Fruit fly (Drosophila melanogaster): ENCODE measurements around the gene CG6865.
A peak's percentile ranks its signal among the peaks of the same experiment; 100 is the strongest.

CG6865 gene

dm6 chr3L:18840370-18841007 lies 23.0 kb upstream of the CG6865 start (continued):
- no peak for TF ChIP-seq CG42726 (GFP tag; IDR thresholded peaks at IDR 0.05; ENCODE audit: partially characterized antibody)
- no peak for TF ChIP-seq CHES-1-like (GFP tag; optimal IDR thresholded peaks at IDR 0.05)
- TF ChIP-seq Dad (GFP tag; optimal IDR thresholded peaks at IDR 0.05) = peak; percentile 22
- TF ChIP-seq vfl (GFP tag; optimal IDR thresholded peaks at IDR 0.05) = no peak
- no peak for TF ChIP-seq emc (GFP tag; optimal IDR thresholded peaks at IDR 0.05)
- TF ChIP-seq CG10267 (tag; optimal IDR thresholded peaks at IDR 0.05) = peak; percentile 14
- TF ChIP-seq chif (GFP tag; optimal IDR thresholded peaks at IDR 0.05) = peak in 1 of 2 experiments; percentile 40
- no peak for TF ChIP-seq Hr39 (optimal IDR thresholded peaks at IDR 0.05)
- TF ChIP-seq Meics (GFP tag; optimal IDR thresholded peaks at IDR 0.05) = no peak
- TF ChIP-seq tap (tag; optimal IDR thresholded peaks at IDR 0.05) = peak; percentile 10
- TF ChIP-seq CG1832 (GFP tag; optimal IDR thresholded peaks at IDR 0.05) = no peak
- no peak for TF ChIP-seq CG4360 (GFP tag; IDR thresholded peaks at IDR 0.05)
- no peak for TF ChIP-seq az2 (GFP tag; optimal IDR thresholded peaks at IDR 0.05)
- no peak for TF ChIP-seq croc (GFP tag; conservative IDR thresholded peaks at IDR 0.05)
- TF ChIP-seq CG34224 (GFP tag; IDR thresholded peaks at IDR 0.05; ENCODE audit: partially characterized antibody) = no peak
- no peak for TF ChIP-seq amos (GFP tag; IDR thresholded peaks at IDR 0.05; ENCODE audit: partially characterized antibody)
- TF ChIP-seq CG13624 (GFP tag; optimal IDR thresholded peaks at IDR 0.05) = peak; percentile 20
- peak; percentile 5 for TF ChIP-seq CG7786 (GFP tag; optimal IDR thresholded peaks at IDR 0.05)
- no peak for TF ChIP-seq CG6689 (GFP tag; IDR thresholded peaks at IDR 0.05)
- TF ChIP-seq CG8089 (GFP tag; optimal IDR thresholded peaks at IDR 0.05) = no peak
- no peak for TF ChIP-seq H15 (GFP tag; IDR thresholded peaks at IDR 0.05)
- no peak for TF ChIP-seq CG9817 (tag; optimal IDR thresholded peaks at IDR 0.05)
- peak; percentile 48 for TF ChIP-seq CG30403 (GFP tag; optimal IDR thresholded peaks at IDR 0.05)
- no peak for TF ChIP-seq Asciz (GFP tag; optimal IDR thresholded peaks at IDR 0.05)
- TF ChIP-seq pros (GFP tag; optimal IDR thresholded peaks at IDR 0.05) = peak; percentile 2
- TF ChIP-seq ewg (GFP tag; optimal IDR thresholded peaks at IDR 0.05) = peak; percentile 4
- no peak for TF ChIP-seq CG7357 (GFP tag; IDR thresholded peaks at IDR 0.05)
- TF ChIP-seq Doc2 (GFP tag; IDR thresholded peaks at IDR 0.05) = no peak
- no peak for TF ChIP-seq run (tag; optimal IDR thresholded peaks at IDR 0.05)
- TF ChIP-seq hkb (optimal IDR thresholded peaks at IDR 0.05) = no peak
- TF ChIP-seq hkb (GFP tag; IDR thresholded peaks at IDR 0.05) = no peak
- TF ChIP-seq Optix (GFP tag; IDR thresholded peaks at IDR 0.05) = no peak
- no peak for TF ChIP-seq CG4730 (GFP tag; IDR thresholded peaks at IDR 0.05)
- no peak for TF ChIP-seq Mad (GFP tag; optimal IDR thresholded peaks at IDR 0.05)
- no peak for TF ChIP-seq CG1792 (GFP tag; optimal IDR thresholded peaks at IDR 0.05)
- peak; percentile 42 for TF ChIP-seq tin (GFP tag; optimal IDR thresholded peaks at IDR 0.05)
- TF ChIP-seq toy (GFP tag; IDR thresholded peaks at IDR 0.05) = no peak
- no peak for TF ChIP-seq vnd (GFP tag; IDR thresholded peaks at IDR 0.05; ENCODE audit: partially characterized antibody)
- TF ChIP-seq CG18599 (GFP tag; optimal IDR thresholded peaks at IDR 0.05) = no peak
- TF ChIP-seq CG17568 (GFP tag; optimal IDR thresholded peaks at IDR 0.05) = no peak
- peak; percentile 10 for TF ChIP-seq CG13296 (GFP tag; optimal IDR thresholded peaks at IDR 0.05)
- TF ChIP-seq bigmax (GFP tag; optimal IDR thresholded peaks at IDR 0.05) = no peak
- peak; percentile 28 for TF ChIP-seq CG12391 (tag; optimal IDR thresholded peaks at IDR 0.05)
- TF ChIP-seq Dref (GFP tag; IDR thresholded peaks at IDR 0.05) = no peak
- no peak for TF ChIP-seq CG31441 (GFP tag; IDR thresholded peaks at IDR 0.05)
- no peak for TF ChIP-seq CG17328 (GFP tag; IDR thresholded peaks at IDR 0.05)
- no peak for TF ChIP-seq pan (optimal IDR thresholded peaks at IDR 0.05)
- no peak for TF ChIP-seq pan (GFP tag; optimal IDR thresholded peaks at IDR 0.05 in 1 of 2, IDR thresholded peaks at IDR 0.05 in 1 of 2)
- TF ChIP-seq tna (GFP tag; IDR thresholded peaks at IDR 0.05; ENCODE audit: partially characterized antibody) = no peak
- TF ChIP-seq CG10209 (GFP tag; optimal IDR thresholded peaks at IDR 0.05) = no peak
- TF ChIP-seq Hmx (GFP tag; optimal IDR thresholded peaks at IDR 0.05) = no peak
- TF ChIP-seq CG12155 (GFP tag; optimal IDR thresholded peaks at IDR 0.05) = no peak
